Worm (Caenorhabditis elegans): Measurements from ENCODE around the gene ugt-46.

The ugt-46 gene

DNA sequence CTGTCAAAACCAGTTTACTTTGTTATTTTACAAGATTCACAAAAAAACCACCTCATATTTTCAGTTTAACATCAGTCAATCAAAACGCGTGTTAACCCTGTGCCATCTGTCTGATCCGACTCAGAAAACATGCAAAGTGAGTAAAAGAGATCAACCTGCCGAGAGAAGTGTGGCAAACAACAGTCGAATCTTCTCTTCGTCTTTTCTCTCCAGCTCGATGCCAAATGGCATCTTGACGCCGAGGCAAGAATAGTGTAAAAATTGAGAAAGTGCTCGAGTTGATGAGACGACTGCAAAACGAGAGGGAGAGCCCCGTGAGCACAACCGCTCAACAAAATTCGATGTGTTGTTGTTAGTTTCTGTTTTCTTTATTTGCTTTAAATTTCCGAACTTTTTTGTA, 37.2 kb downstream of the ugt-46 start, which contains the start of gene B0310.1 (continued):
- no peak for TF ChIP-seq unc-30 (tag; optimal IDR thresholded peaks at IDR 0.05)
- TF ChIP-seq hlh-4 (tag; optimal IDR thresholded peaks at IDR 0.05): no peak
- TF ChIP-seq elt-3 (tag; optimal IDR thresholded peaks at IDR 0.05): no peak
- TF ChIP-seq Y116A8C.19 (tag; optimal IDR thresholded peaks at IDR 0.05; ENCODE audit: borderline replicate concordance): no peak
- TF ChIP-seq xbp-1 (tag; optimal IDR thresholded peaks at IDR 0.05): no peak
- TF ChIP-seq ces-1 (GFP tag; optimal IDR thresholded peaks at IDR 0.05): no peak
- TF ChIP-seq mab-9 (GFP tag; IDR thresholded peaks at IDR 0.05): no peak
- TF ChIP-seq pqm-1 (tag; optimal IDR thresholded peaks at IDR 0.05): no peak
- no peak for TF ChIP-seq sptf-1 (tag; optimal IDR thresholded peaks at IDR 0.05)
- no peak for TF ChIP-seq ceh-90 (tag; optimal IDR thresholded peaks at IDR 0.05)
- TF ChIP-seq snpc-4 (tag; optimal IDR thresholded peaks at IDR 0.05): no peak
- TF ChIP-seq lin-14 (GFP tag; optimal IDR thresholded peaks at IDR 0.05): peak; percentile 51
- no peak for TF ChIP-seq C16A3.4 (tag; optimal IDR thresholded peaks at IDR 0.05)
- no peak for TF ChIP-seq skn-1 (tag; optimal IDR thresholded peaks at IDR 0.05)
- no peak for TF ChIP-seq nhr-77 (tag; optimal IDR thresholded peaks at IDR 0.05)
- no peak for TF ChIP-seq nhr-11 (tag; optimal IDR thresholded peaks at IDR 0.05)
- TF ChIP-seq nhr-47 (tag; optimal IDR thresholded peaks at IDR 0.05): no peak
- no peak for TF ChIP-seq vab-15 (tag; optimal IDR thresholded peaks at IDR 0.05)
- TF ChIP-seq pag-3 (tag; optimal IDR thresholded peaks at IDR 0.05; ENCODE audit: borderline replicate concordance, insufficient read depth): peak; percentile 98
- TF ChIP-seq tlp-1 (tag; optimal IDR thresholded peaks at IDR 0.05): no peak
- TF ChIP-seq C34B4.2 (tag; optimal IDR thresholded peaks at IDR 0.05): no peak
- TF ChIP-seq isw-1 (GFP tag; IDR thresholded peaks at IDR 0.05): no peak
- no peak for TF ChIP-seq unc-86 (tag; optimal IDR thresholded peaks at IDR 0.05)
- TF ChIP-seq snu-23 (GFP tag; optimal IDR thresholded peaks at IDR 0.05): peak; percentile 40
- no peak for TF ChIP-seq nhr-28 (tag; optimal IDR thresholded peaks at IDR 0.05)
- no peak for TF ChIP-seq nhr-237 (tag; optimal IDR thresholded peaks at IDR 0.05)
- no peak for TF ChIP-seq blmp-1 (tag; optimal IDR thresholded peaks at IDR 0.05)
- no peak for TF ChIP-seq lin-39 (tag; optimal IDR thresholded peaks at IDR 0.05)
- no peak for TF ChIP-seq zag-1 (tag; optimal IDR thresholded peaks at IDR 0.05)

DNA sequence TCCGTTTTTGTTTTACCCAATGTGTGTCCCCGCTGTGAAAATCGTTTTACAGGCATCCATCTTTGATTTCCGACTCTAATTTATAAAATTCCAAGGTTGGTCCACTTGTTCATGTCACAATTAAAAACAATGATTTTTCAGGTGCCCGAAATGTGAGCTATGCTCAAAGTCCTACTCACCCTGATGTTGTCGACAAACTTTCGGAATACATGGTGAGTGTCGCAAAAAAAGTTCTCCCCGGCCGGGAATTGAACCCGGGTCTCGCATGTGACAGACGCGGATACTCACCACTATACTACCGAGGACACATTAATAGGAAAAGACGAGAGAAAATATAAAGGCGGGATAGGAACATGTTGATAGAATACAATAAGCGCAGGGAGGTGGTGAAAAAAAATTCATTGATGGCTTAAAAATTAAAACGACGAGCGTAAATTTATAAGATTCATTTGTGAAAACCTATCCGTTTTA, 40.4 kb downstream of the ugt-46 start, which contains the start of gene egl-17:
Gene egl-17 (plus strand): TSS at position 51 of the 471 bp plus-strand sequence.
- TF ChIP-seq hlh-4 (tag; optimal IDR thresholded peaks at IDR 0.05) (no peak), nhr-47 (tag; optimal IDR thresholded peaks at IDR 0.05) (peak; percentile 78), nhr-19 (GFP tag; conservative IDR thresholded peaks at IDR 0.05) (peak; percentile 73), nhr-76 (tag; optimal IDR thresholded peaks at IDR 0.05) (no peak), mef-2 (tag; optimal IDR thresholded peaks at IDR 0.05) (no peak), lsy-2 (tag; optimal IDR thresholded peaks at IDR 0.05) (peak in 1 of 2 experiments; percentile 50), ces-1 (GFP tag; optimal IDR thresholded peaks at IDR 0.05) (no peak), lin-35 (GFP tag; optimal IDR thresholded peaks at IDR 0.05) (peak in 1 of 2 experiments; percentile 71), snu-23 (GFP tag; optimal IDR thresholded peaks at IDR 0.05) (peak; percentile 86), lir-3 (tag; optimal IDR thresholded peaks at IDR 0.05; ENCODE audit: poor library complexity) (peak; percentile 51), unc-86 (tag; optimal IDR thresholded peaks at IDR 0.05) (no peak), elt-3 (tag; optimal IDR thresholded peaks at IDR 0.05) (peak in 2 of 6 experiments; percentile 5 to 21), nhr-77 (tag; optimal IDR thresholded peaks at IDR 0.05) (peak; percentile 23), lin-15B (tag; optimal IDR thresholded peaks at IDR 0.05) (no peak), efl-3 (GFP tag; optimal IDR thresholded peaks at IDR 0.05) (no peak), fkh-8 (tag; optimal IDR thresholded peaks at IDR 0.05) (peak; percentile 54), efl-1 (optimal IDR thresholded peaks at IDR 0.05) (peak; percentile 17 to 35), efl-1 (GFP tag; optimal IDR thresholded peaks at IDR 0.05 in 1 of 2) (peak; percentile 15 to 90), C34B4.2 (tag; optimal IDR thresholded peaks at IDR 0.05) (no peak), ceh-88 (GFP tag; IDR thresholded peaks at IDR 0.05) (peak; percentile 48; the same call in 1 of the 2 replicates), fkh-4 (tag; optimal IDR thresholded peaks at IDR 0.05; ENCODE audit: borderline replicate concordance) (no peak), elt-2 (tag; optimal IDR thresholded peaks at IDR 0.05) (peak; percentile 36), nhr-71 (tag; optimal IDR thresholded peaks at IDR 0.05) (peak; percentile 72), ztf-11 (tag; optimal IDR thresholded peaks at IDR 0.05) (no peak), jun-1 (tag; optimal IDR thresholded peaks at IDR 0.05) (peak; percentile 49), nhr-11 (tag; optimal IDR thresholded peaks at IDR 0.05) (no peak), unc-62 (GFP tag; optimal IDR thresholded peaks at IDR 0.05) (no peak), unc-98 (GFP tag; IDR thresholded peaks at IDR 0.05) (0 out of 2 replicates have a peak, but pooled peaks have one; percentile 23), skn-1 (tag; optimal IDR thresholded peaks at IDR 0.05) (peak; percentile 71), nhr-85 (tag) (peak; percentile 68), C04F5.9 (tag; optimal IDR thresholded peaks at IDR 0.05) (no peak), alr-1 (tag; optimal IDR thresholded peaks at IDR 0.05; ENCODE audit: borderline replicate concordance) (no peak), irx-1 (tag; optimal IDR thresholded peaks at IDR 0.05) (peak; percentile 26)
